Worm (Caenorhabditis elegans): ENCODE results near the gene K11H12.1.

Gene K11H12.1

ce11 chrIV:657046-657445 is 3.8 kb upstream of the K11H12.1 start:
- TF ChIP-seq nhr-76 (tag; optimal IDR thresholded peaks at IDR 0.05) = no peak
- TF ChIP-seq skn-1 (tag; optimal IDR thresholded peaks at IDR 0.05) = no peak
- no peak for TF ChIP-seq egl-5 (tag; optimal IDR thresholded peaks at IDR 0.05)
- TF ChIP-seq ceh-82 (tag; optimal IDR thresholded peaks at IDR 0.05) = no peak

- no peak for TF ChIP-seq mml-1 (tag; optimal IDR thresholded peaks at IDR 0.05)
- no peak for TF ChIP-seq ceh-9 (tag; optimal IDR thresholded peaks at IDR 0.05)
- peak; percentile 100 for TF ChIP-seq hmg-11 (tag; optimal IDR thresholded peaks at IDR 0.05)
- TF ChIP-seq R02D3.7 (tag; optimal IDR thresholded peaks at IDR 0.05) = peak; percentile 99
- TF ChIP-seq aly-2 (tag; optimal IDR thresholded peaks at IDR 0.05) = peak; percentile 89
- peak; percentile 98 for TF ChIP-seq snpc-4 (tag; optimal IDR thresholded peaks at IDR 0.05)
- TF ChIP-seq pha-4 (tag; optimal IDR thresholded peaks at IDR 0.05) = peak; percentile 100
- TF ChIP-seq jun-1 (tag; optimal IDR thresholded peaks at IDR 0.05) = peak; percentile 99
- TF ChIP-seq tbx-2 (tag; optimal IDR thresholded peaks at IDR 0.05) = peak; percentile 98
- TF ChIP-seq lin-39 (tag; optimal IDR thresholded peaks at IDR 0.05) = peak; percentile 99
- TF ChIP-seq nhr-28 (tag; optimal IDR thresholded peaks at IDR 0.05) = peak; percentile 91
- TF ChIP-seq ceh-82 (tag; optimal IDR thresholded peaks at IDR 0.05) = peak; percentile 97
- peak; percentile 71 for TF ChIP-seq ceh-16 (tag; optimal IDR thresholded peaks at IDR 0.05)
- peak; percentile 95 for TF ChIP-seq pqm-1 (tag; optimal IDR thresholded peaks at IDR 0.05)
- TF ChIP-seq nhr-43 (tag; optimal IDR thresholded peaks at IDR 0.05; ENCODE audit: poor library complexity, severe bottlenecking) = peak; percentile 99
- TF ChIP-seq nhr-237 (tag; optimal IDR thresholded peaks at IDR 0.05) = no peak
- TF ChIP-seq fkh-2 (tag; optimal IDR thresholded peaks at IDR 0.05) = peak; percentile 89
- peak; percentile 76 for TF ChIP-seq ZK546.5 (tag; optimal IDR thresholded peaks at IDR 0.05)
- peak; percentile 96 for TF ChIP-seq ceh-28 (tag; optimal IDR thresholded peaks at IDR 0.05)
- TF ChIP-seq ama-1 (optimal IDR thresholded peaks at IDR 0.05) = peak; percentile 93
- peak; percentile 99 for TF ChIP-seq fos-1 (tag; optimal IDR thresholded peaks at IDR 0.05)
- peak; percentile 79 to 99 (median 92) for TF ChIP-seq elt-3 (tag; optimal IDR thresholded peaks at IDR 0.05)
- peak; percentile 88 for TF ChIP-seq zag-1 (tag; optimal IDR thresholded peaks at IDR 0.05)
- peak; percentile 79 for TF ChIP-seq daf-12 (tag; optimal IDR thresholded peaks at IDR 0.05)
- TF ChIP-seq egl-5 (tag; optimal IDR thresholded peaks at IDR 0.05) = peak; percentile 98
- TF ChIP-seq elt-1 (tag; optimal IDR thresholded peaks at IDR 0.05) = peak; percentile 92
- TF ChIP-seq nfya-1 (tag; optimal IDR thresholded peaks at IDR 0.05; ENCODE audit: insufficient read depth) = peak; percentile 100
- TF ChIP-seq elt-2 (tag; optimal IDR thresholded peaks at IDR 0.05) = peak; percentile 98
- peak; percentile 66 for TF ChIP-seq unc-39 (tag; optimal IDR thresholded peaks at IDR 0.05)
- TF ChIP-seq ztf-4 (tag; optimal IDR thresholded peaks at IDR 0.05) = peak; percentile 97
- TF ChIP-seq unc-62 (GFP tag; optimal IDR thresholded peaks at IDR 0.05) = peak; percentile 98
- peak; percentile 69 for TF ChIP-seq sea-2 (GFP tag; optimal IDR thresholded peaks at IDR 0.05)
- TF ChIP-seq egl-27 (tag; optimal IDR thresholded peaks at IDR 0.05) = peak; percentile 97
- peak; percentile 98 for TF ChIP-seq nhr-11 (tag; optimal IDR thresholded peaks at IDR 0.05)
- TF ChIP-seq lin-15B (tag; optimal IDR thresholded peaks at IDR 0.05) = peak; percentile 99
- TF ChIP-seq nhr-23 (tag; optimal IDR thresholded peaks at IDR 0.05) = peak; percentile 100
- peak; percentile 99 for TF ChIP-seq fkh-10 (GFP tag; optimal IDR thresholded peaks at IDR 0.05)
- TF ChIP-seq nhr-12 (tag; optimal IDR thresholded peaks at IDR 0.05) = no peak
- peak; percentile 100 for TF ChIP-seq nhr-25 (tag; optimal IDR thresholded peaks at IDR 0.05)
- no peak for TF ChIP-seq eor-1 (tag; optimal IDR thresholded peaks at IDR 0.05)
- peak; percentile 89 for TF ChIP-seq nhr-76 (tag; optimal IDR thresholded peaks at IDR 0.05)
- peak; percentile 96 for TF ChIP-seq nhr-77 (tag; optimal IDR thresholded peaks at IDR 0.05)
- peak; percentile 100 for TF ChIP-seq lsy-12 (tag; optimal IDR thresholded peaks at IDR 0.05)
- TF ChIP-seq nhr-67 (tag; optimal IDR thresholded peaks at IDR 0.05) = peak; percentile 66
- TF ChIP-seq ztf-11 (tag; optimal IDR thresholded peaks at IDR 0.05) = peak; percentile 71
- TF ChIP-seq skn-1 (tag; optimal IDR thresholded peaks at IDR 0.05) = peak; percentile 97
- TF ChIP-seq mdl-1 (tag; optimal IDR thresholded peaks at IDR 0.05) = peak; percentile 96
Observed at ce11 chrIV:654526-655440, 1.6 kb upstream of the K11H12.1 start, which contains the start of the genes rpl-15 and K11H12.8. Gene rpl-15, minus strand, starts transcription at chrIV:654576. Gene K11H12.8, plus strand, starts transcription at chrIV:655390.
